Worm (Caenorhabditis elegans) whole organism, L4 larva: ENCODE measurements around the gene F22B3.5.

Source experiments
- D1046.2 ChIP-seq: fragments of 200-800 bp; sonication (Bioruptor generic); IDR thresholded peaks from 2 replicates; pipeline ENCODE4 v1.3.6; 2022; ENCODE audit warnings: missing genetic modification characterization, missing compliant biosample characterization
- F26F4.8 ChIP-seq: fragments of 200-800 bp; sonication (Bioruptor generic); conservative IDR thresholded peaks from 2 replicates; pipeline ENCODE4 v1.3.6; 2022; ENCODE audit warnings: missing genetic modification characterization, missing compliant biosample characterization
- F49E8.2 ChIP-seq: sonication (generic microtip); optimal IDR thresholded peaks from 2 replicates; lab custom pipeline; 2016; ENCODE audit warnings: missing compliant biosample characterization, mild to moderate bottlenecking, missing genetic modification characterization, borderline replicate concordance
- Y105C5A.15 ChIP-seq: fragments of 200-800 bp; sonication (Bioruptor generic); IDR thresholded peaks from 2 replicates; pipeline ENCODE4 v1.3.6; 2022; ENCODE audit warnings: missing genetic modification characterization, missing compliant biosample characterization
- Y48G9A.11 ChIP-seq: fragments of 200-800 bp; sonication (Bioruptor generic); IDR thresholded peaks from 2 replicates; pipeline ENCODE4 v1.3.6; 2022; ENCODE audit warnings: missing genetic modification reagents, missing genetic modification characterization, missing compliant biosample characterization
- aha-1 ChIP-seq: fragments of 150-350 bp; peaks from one replicate; lab custom pipeline; 2014; ENCODE audit warnings: missing biosample characterization, missing genetic modification characterization
- aly-2 ChIP-seq: sonication (generic microtip); optimal IDR thresholded peaks from 2 replicates; lab custom pipeline; 2018; ENCODE audit warnings: missing biosample characterization, missing genetic modification characterization
- arid-1 ChIP-seq: fragments of 200-800 bp; sonication (Bioruptor generic); conservative IDR thresholded peaks from 2 replicates; pipeline ENCODE4 v1.3.6; 2022; ENCODE audit warnings: missing genetic modification reagents, missing genetic modification characterization, missing compliant biosample characterization
- ceh-28 ChIP-seq: fragments of 150-350 bp; optimal IDR thresholded peaks from 2 replicates; lab custom pipeline; 2014; ENCODE audit warnings: missing biosample characterization, missing genetic modification reagents, missing genetic modification characterization
- ceh-62 ChIP-seq: sonication (generic microtip); optimal IDR thresholded peaks from 2 replicates; lab custom pipeline; 2017; ENCODE audit warnings: missing biosample characterization, missing genetic modification characterization
- ces-1 ChIP-seq: fragments of 150-350 bp; sonication (generic microtip); optimal IDR thresholded peaks from 4 replicates; lab custom pipeline; 2014; ENCODE audit warnings: missing biosample characterization, missing genetic modification reagents, missing genetic modification characterization
- ctbp-1 ChIP-seq: fragments of 200-800 bp; sonication (Bioruptor generic); IDR thresholded peaks from 2 replicates; pipeline ENCODE4 v1.3.6; 2022; ENCODE audit warnings: missing genetic modification reagents, missing genetic modification characterization, missing compliant biosample characterization
- daf-16 ChIP-seq, 3 experiments: sonication (generic microtip); optimal IDR thresholded peaks; 2 replicates each; lab custom pipeline; 2016 to 2017; ENCODE audit warnings: missing genetic modification characterization in 3 of 3, missing genetic modification reagents in 3 of 3, mild to moderate bottlenecking in 2 of 3, missing compliant biosample characterization in 2 of 3, missing biosample characterization in 1 of 3, moderate library complexity in 1 of 3
- daf-19 ChIP-seq: fragments of 200-800 bp; sonication (Bioruptor generic); conservative IDR thresholded peaks from 2 replicates; pipeline ENCODE4 v1.3.6; 2022; ENCODE audit warnings: missing genetic modification characterization, missing compliant biosample characterization
- daf-8 ChIP-seq: fragments of 200-800 bp; sonication (Bioruptor generic); IDR thresholded peaks from 2 replicates; pipeline ENCODE4 v1.3.6; 2022; ENCODE audit warnings: missing genetic modification characterization, missing compliant biosample characterization
- dmd-8 ChIP-seq: fragments of 200-800 bp; sonication (Bioruptor generic); IDR thresholded peaks from 2 replicates; pipeline ENCODE4 v1.3.6; 2022; ENCODE audit warnings: missing genetic modification characterization, missing compliant biosample characterization
- egl-43 ChIP-seq: fragments of 200-800 bp; sonication (Bioruptor generic); IDR thresholded peaks from 2 replicates; pipeline ENCODE4 v1.3.6; 2022; ENCODE audit warnings: missing genetic modification reagents, missing genetic modification characterization, missing compliant biosample characterization
- hlh-30 ChIP-seq: sonication (generic microtip); optimal IDR thresholded peaks from 2 replicates; lab custom pipeline; 2017; ENCODE audit warnings: antibody characterized with exemption, mild to moderate bottlenecking, missing genetic modification characterization, missing compliant biosample characterization; ENCODE audit not compliant: insufficient read depth
- hmg-1.1 ChIP-seq: fragments of 200-800 bp; sonication (Bioruptor generic); IDR thresholded peaks from 2 replicates; pipeline ENCODE4 v1.3.6; 2022; ENCODE audit warnings: missing genetic modification reagents, missing genetic modification characterization, missing compliant biosample characterization
- lim-7 ChIP-seq: fragments of 200-800 bp; sonication (Bioruptor generic); IDR thresholded peaks from 2 replicates; pipeline ENCODE4 v1.3.6; 2022; ENCODE audit warnings: missing genetic modification characterization, missing compliant biosample characterization
- lin-38 ChIP-seq: fragments of 200-800 bp; sonication (Bioruptor generic); IDR thresholded peaks from 2 replicates; pipeline ENCODE4 v1.3.6; 2022; ENCODE audit warnings: missing genetic modification reagents, missing genetic modification characterization, missing compliant biosample characterization
- mdt-29 ChIP-seq: fragments of 200-800 bp; sonication (Bioruptor generic); IDR thresholded peaks from 2 replicates; pipeline ENCODE4 v1.3.6; 2022; ENCODE audit warnings: missing genetic modification reagents, missing genetic modification characterization, missing compliant biosample characterization
- mes-2 ChIP-seq: sonication (generic microtip); optimal IDR thresholded peaks from 2 replicates; lab custom pipeline; 2016; ENCODE audit warnings: missing genotype, mild to moderate bottlenecking, missing genetic modification characterization, missing compliant biosample characterization; ENCODE audit not compliant: poor library complexity, severe bottlenecking
- nhr-11 ChIP-seq: fragments of 150-350 bp; optimal IDR thresholded peaks from 2 replicates; lab custom pipeline; 2014; ENCODE audit warnings: missing biosample characterization, missing genetic modification characterization
- pha-4 ChIP-seq, 2 experiments: fragments of 150-350 bp in 1 of 2; fragments of 200-800 bp in 1 of 2; sonication (Bioruptor generic) in 1 of 2; IDR thresholded peaks in 1 of 2; optimal IDR thresholded peaks in 1 of 2; 2 replicates each; pipeline versions ENCODE4 v1.3.6 to Lab custom; 2014 to 2022; ENCODE audit warnings: missing genetic modification characterization in 2 of 2, missing genetic modification reagents in 2 of 2, missing biosample characterization in 1 of 2, missing compliant biosample characterization in 1 of 2
- saeg-2 ChIP-seq: fragments of 200-800 bp; sonication (Bioruptor generic); IDR thresholded peaks from 2 replicates; pipeline ENCODE4 v1.3.6; 2022; ENCODE audit warnings: missing genetic modification reagents, missing genetic modification characterization, missing compliant biosample characterization
- sdz-12 ChIP-seq: fragments of 200-800 bp; sonication (Bioruptor generic); optimal IDR thresholded peaks from 2 replicates; lab custom pipeline; 2018; ENCODE audit warnings: mild to moderate bottlenecking, missing genetic modification characterization, missing compliant biosample characterization
- snpc-1.2 ChIP-seq: fragments of 200-800 bp; sonication (Bioruptor generic); IDR thresholded peaks from 2 replicates; pipeline ENCODE4 v1.3.6; 2022; ENCODE audit warnings: missing genetic modification reagents, missing genetic modification characterization, missing compliant biosample characterization
- vab-7 ChIP-seq: fragments of 200-800 bp; sonication (Bioruptor generic); IDR thresholded peaks from 2 replicates; pipeline ENCODE4 v1.3.6; 2022; ENCODE audit warnings: missing genetic modification reagents, missing genetic modification characterization, missing compliant biosample characterization
- ztf-11 ChIP-seq: fragments of 150-350 bp; optimal IDR thresholded peaks from 2 replicates; lab custom pipeline; 2014; ENCODE audit warnings: missing biosample characterization, missing genetic modification characterization

Gene F22B3.5

ce11 chrIV:11401482-11401881, 15.1 kb downstream of the F22B3.5 start:
- TF ChIP-seq D1046.2 (0 out of 2 replicates have a peak, but pooled peaks have one; percentile 22), ztf-11 (no peak), lin-38 (GFP tag; lab: Robert Waterston, UW) (peak; percentile 58), egl-43 (no peak), pha-4 (GFP tag; IDR thresholded peaks at IDR 0.05; lab: Robert Waterston, UW) (0 out of 2 replicates have a peak, but pooled peaks have one; percentile 26), pha-4 (tag; optimal IDR thresholded peaks at IDR 0.05; lab: Kevin White, UChicago) (no peak), vab-7 (0 out of 2 replicates have a peak, but pooled peaks have one; percentile 25), sdz-12 (GFP tag; lab: Kevin White, UChicago) (no peak), lim-7 (GFP tag; lab: Robert Waterston, UW) (0 out of 2 replicates have a peak, but pooled peaks have one; percentile 17), dmd-8 (GFP tag; lab: Robert Waterston, UW) (peak; percentile 52; the same call in 1 of the 2 replicates), daf-19 (GFP tag; lab: Robert Waterston, UW) (peak; percentile 68), F26F4.8 (GFP tag; lab: Robert Waterston, UW) (no peak), F49E8.2 (tag; lab: Kevin White, UChicago) (peak; percentile 69)

ce11 chrIV:11400098-11400497, 16.5 kb downstream of the F22B3.5 start:
- TF ChIP-seq Y48G9A.11 (GFP tag; lab: Robert Waterston, UW) = peak; percentile 55; the same call in 1 of the 2 replicates
- TF ChIP-seq F26F4.8 (GFP tag; lab: Robert Waterston, UW) = 0 out of 2 replicates have a peak, but pooled peaks have one; percentile 22
- TF ChIP-seq Y105C5A.15 (GFP tag; lab: Robert Waterston, UW) = peak; percentile 39; the same call in 1 of the 2 replicates
- TF ChIP-seq vab-7 = 0 out of 2 replicates have a peak, but pooled peaks have one; percentile 9
- peak; percentile 85 for TF ChIP-seq lin-38 (GFP tag; lab: Robert Waterston, UW)
- peak; percentile 41; the same call in 1 of the 2 replicates for TF ChIP-seq mdt-29 (GFP tag; lab: Robert Waterston, UW)
- TF ChIP-seq dmd-8 (GFP tag; lab: Robert Waterston, UW) = peak; percentile 68; the same call in 1 of the 2 replicates
- peak; percentile 68 for TF ChIP-seq snpc-1.2 (GFP tag; lab: Robert Waterston, UW)
- 0 out of 2 replicates have a peak, but pooled peaks have one; percentile 9 for TF ChIP-seq arid-1 (GFP tag; lab: Robert Waterston, UW)

ce11 chrIV:11398267-11398825, 18.3 kb downstream of the F22B3.5 start, which contains the start of gene dsl-6:
Gene dsl-6 (minus strand): TSS chrIV:11398317.
- 0 out of 2 replicates have a peak, but pooled peaks have one; percentile 19 for TF ChIP-seq hmg-1.1 (GFP tag; lab: Robert Waterston, UW)
- TF ChIP-seq lin-38 (GFP tag; lab: Robert Waterston, UW) = peak; percentile 64

- TF ChIP-seq saeg-2 (no peak), ctbp-1 (GFP tag; lab: Robert Waterston, UW) (no peak), mes-2 (tag; lab: Kevin White, UChicago) (no peak)
- TF ChIP-seq, all 104 proteins: peak for 0
Observed at ce11 chrIV:11394243-11394642, 22.4 kb downstream of the F22B3.5 start, which contains the start of gene tag-89. Gene tag-89 (plus strand): TSS chrIV:11394543.

- TF ChIP-seq ceh-28 (tag; lab: Kevin White, UChicago) (no peak), ces-1 (GFP tag; lab: Kevin White, UChicago) (peak; percentile 80), aha-1 (tag; lab: Kevin White, UChicago) (peak; percentile 68), Y105C5A.15 (GFP tag; lab: Robert Waterston, UW) (no peak), daf-8 (GFP tag; lab: Robert Waterston, UW) (no peak), nhr-11 (peak; percentile 15), daf-16 (GFP tag; optimal IDR thresholded peaks at IDR 0.05; lab: Kevin White, UChicago) (no peak), daf-16 (tag; optimal IDR thresholded peaks at IDR 0.05; lab: Kevin White, UChicago) (no peak), ceh-62 (tag; lab: Kevin White, UChicago) (no peak), pha-4 (GFP tag; IDR thresholded peaks at IDR 0.05; lab: Robert Waterston, UW) (no peak), pha-4 (tag; optimal IDR thresholded peaks at IDR 0.05; lab: Kevin White, UChicago) (no peak), hlh-30 (tag; lab: Kevin White, UChicago) (no peak), aly-2 (no peak)
- TF ChIP-seq, all 104 proteins: peak for 3
Observed at ce11 chrIV:11388684-11389083, 27.9 kb downstream of the F22B3.5 start.
